Worm (Caenorhabditis elegans) whole organism, L1 larva: ENCODE data around the gene Y36E3A.2.

Experiments used
- C04F5.9 ChIP-seq: sonication (generic microtip); optimal IDR thresholded peaks from 2 replicates; lab custom pipeline; 2016; ENCODE audit warnings: missing genetic modification characterization, missing compliant biosample characterization
- C34B4.2 ChIP-seq: sonication (generic microtip); optimal IDR thresholded peaks from 2 replicates; lab custom pipeline; 2017; ENCODE audit warnings: mild to moderate bottlenecking, missing genetic modification characterization, missing compliant biosample characterization
- F16B12.6 ChIP-seq: fragments of 150-350 bp; optimal IDR thresholded peaks from 2 replicates; lab custom pipeline; 2014; ENCODE audit warnings: missing biosample characterization, missing genetic modification characterization
- aha-1 ChIP-seq: fragments of 150-350 bp; optimal IDR thresholded peaks from 2 replicates; lab custom pipeline; 2014; ENCODE audit warnings: missing biosample characterization, missing genetic modification characterization
- alr-1 ChIP-seq: fragments of 200-800 bp; sonication (Bioruptor generic); optimal IDR thresholded peaks from 2 replicates; lab custom pipeline; 2018; ENCODE audit warnings: borderline replicate concordance, mild to moderate bottlenecking, missing genetic modification characterization, missing compliant biosample characterization
- aly-2 ChIP-seq: fragments of 150-350 bp; optimal IDR thresholded peaks from 2 replicates; lab custom pipeline; 2014; ENCODE audit warnings: missing biosample characterization, missing genetic modification characterization
- ceh-63 ChIP-seq: fragments of 200-800 bp; sonication (Bioruptor generic); optimal IDR thresholded peaks from 2 replicates; lab custom pipeline; 2018; ENCODE audit warnings: mild to moderate bottlenecking, missing genetic modification characterization, missing compliant biosample characterization
- ces-1 ChIP-seq: fragments of 150-350 bp; optimal IDR thresholded peaks from 2 replicates; lab custom pipeline; 2014; ENCODE audit warnings: missing biosample characterization, missing genetic modification reagents, missing genetic modification characterization
- dpl-1 ChIP-seq, 3 experiments: fragments of 150-350 bp in 2 of 3; sonication (generic microtip) in 1 of 3; optimal IDR thresholded peaks; 2 replicates each; lab custom pipeline; 2014 to 2017; ENCODE audit warnings: missing biosample characterization in 3 of 3, missing genetic modification characterization in 3 of 3, missing genetic modification reagents in 3 of 3
- dsc-1 ChIP-seq: sonication (generic microtip); optimal IDR thresholded peaks from 2 replicates; lab custom pipeline; 2016; ENCODE audit warnings: mild to moderate bottlenecking, missing genetic modification characterization, missing compliant biosample characterization
- efl-1 ChIP-seq, 4 experiments: fragments of 150-350 bp; optimal IDR thresholded peaks in 3 of 4; peaks in 1 of 4; 1 replicate in 1 of 4; 2 replicates in 3 of 4; lab custom pipeline; 2014; ENCODE audit warnings: missing biosample characterization in 2 of 4, missing genetic modification characterization in 2 of 4, missing genetic modification reagents in 2 of 4
- efl-3 ChIP-seq: fragments of 200-800 bp; sonication (Bioruptor generic); optimal IDR thresholded peaks from 2 replicates; lab custom pipeline; 2018; ENCODE audit warnings: mild to moderate bottlenecking, missing genetic modification characterization, missing compliant biosample characterization
- elt-3 ChIP-seq, 6 experiments: fragments of 150-350 bp in 1 of 6; sonication (generic microtip); optimal IDR thresholded peaks; 2 replicates each; lab custom pipeline; 2017 to 2018; ENCODE audit warnings: missing biosample characterization in 6 of 6, missing genetic modification characterization in 6 of 6, inconsistent platforms in 1 of 6
- hpl-2 ChIP-seq: fragments of 150-350 bp; optimal IDR thresholded peaks from 2 replicates; lab custom pipeline; 2014; ENCODE audit warnings: missing biosample characterization, missing genetic modification reagents, missing genetic modification characterization
- isw-1 ChIP-seq: fragments of 200-800 bp; sonication (Bioruptor generic); IDR thresholded peaks from 2 replicates; pipeline ENCODE4 v1.3.6; 2022; ENCODE audit warnings: missing genetic modification characterization, missing compliant biosample characterization
- lir-3 ChIP-seq: sonication (generic microtip); optimal IDR thresholded peaks from 2 replicates; lab custom pipeline; 2016; ENCODE audit warnings: mild to moderate bottlenecking, missing genetic modification characterization, moderate library complexity, missing compliant biosample characterization; ENCODE audit not compliant: poor library complexity
- lsy-2 ChIP-seq, 2 experiments: fragments of 150-350 bp; optimal IDR thresholded peaks; 2 replicates each; lab custom pipeline; 2014; ENCODE audit warnings: missing biosample characterization in 2 of 2, missing genetic modification characterization in 2 of 2
- mab-9 ChIP-seq: fragments of 200-800 bp; sonication (Bioruptor generic); IDR thresholded peaks from 2 replicates; pipeline ENCODE4 v1.3.6; 2022; ENCODE audit warnings: missing genetic modification reagents, missing genetic modification characterization, missing compliant biosample characterization
- mep-1 ChIP-seq: fragments of 150-350 bp; optimal IDR thresholded peaks from 2 replicates; lab custom pipeline; 2014; ENCODE audit warnings: missing biosample characterization, missing genetic modification characterization
- nhr-12 ChIP-seq: sonication (generic microtip); optimal IDR thresholded peaks from 2 replicates; lab custom pipeline; 2017; ENCODE audit warnings: missing biosample characterization, missing genetic modification characterization
- nhr-19 ChIP-seq: fragments of 200-800 bp; sonication (Bioruptor generic); conservative IDR thresholded peaks from 2 replicates; pipeline ENCODE4 v1.3.6; 2022; ENCODE audit warnings: missing genetic modification characterization, missing compliant biosample characterization
- nhr-28 ChIP-seq: fragments of 150-350 bp; optimal IDR thresholded peaks from 2 replicates; lab custom pipeline; 2014; ENCODE audit warnings: missing biosample characterization, missing genetic modification characterization
- nhr-47 ChIP-seq: sonication (generic microtip); optimal IDR thresholded peaks from 2 replicates; lab custom pipeline; 2016; ENCODE audit warnings: mild to moderate bottlenecking, missing genetic modification characterization, moderate library complexity, missing compliant biosample characterization
- nhr-71 ChIP-seq: sonication (generic microtip); optimal IDR thresholded peaks from 2 replicates; lab custom pipeline; 2016; ENCODE audit warnings: mild to moderate bottlenecking, missing genetic modification characterization, moderate library complexity, missing compliant biosample characterization
- nhr-76 ChIP-seq: sonication (generic microtip); optimal IDR thresholded peaks from 2 replicates; lab custom pipeline; 2017; ENCODE audit warnings: missing biosample characterization, missing genetic modification characterization
- nhr-84 ChIP-seq: sonication (generic microtip); optimal IDR thresholded peaks from 2 replicates; lab custom pipeline; 2017; ENCODE audit warnings: missing biosample characterization, missing genetic modification characterization
- nhr-85 ChIP-seq: sonication (generic microtip); peaks from one replicate; lab custom pipeline; 2016; ENCODE audit warnings: missing genetic modification characterization, inconsistent platforms, missing compliant biosample characterization
- pax-3 ChIP-seq: fragments of 200-800 bp; sonication (Bioruptor generic); optimal IDR thresholded peaks from 2 replicates; lab custom pipeline; 2018; ENCODE audit warnings: mild to moderate bottlenecking, missing genetic modification characterization, moderate library complexity, missing compliant biosample characterization
- sox-4 ChIP-seq: sonication (generic microtip); optimal IDR thresholded peaks from 2 replicates; lab custom pipeline; 2016; ENCODE audit warnings: missing genetic modification characterization, missing compliant biosample characterization
- sup-37 ChIP-seq: fragments of 200-800 bp; sonication (Bioruptor generic); optimal IDR thresholded peaks from 2 replicates; lab custom pipeline; 2018; ENCODE audit warnings: mild to moderate bottlenecking, missing genetic modification characterization, missing compliant biosample characterization
- tbx-2 ChIP-seq: sonication (generic microtip); optimal IDR thresholded peaks from 2 replicates; lab custom pipeline; 2016; ENCODE audit warnings: missing genetic modification characterization, missing compliant biosample characterization
- unc-62 ChIP-seq: fragments of 150-350 bp; optimal IDR thresholded peaks from 2 replicates; lab custom pipeline; 2014; ENCODE audit warnings: missing biosample characterization, missing genetic modification reagents, missing genetic modification characterization
- unc-86 ChIP-seq: sonication (generic microtip); optimal IDR thresholded peaks from 2 replicates; lab custom pipeline; 2016; ENCODE audit warnings: missing genetic modification characterization, missing compliant biosample characterization
- unc-98 ChIP-seq: fragments of 200-800 bp; sonication (Bioruptor generic); IDR thresholded peaks from 2 replicates; pipeline ENCODE4 v1.3.6; 2022; ENCODE audit warnings: missing genetic modification characterization, missing compliant biosample characterization
- zip-4 ChIP-seq: fragments of 200-800 bp; sonication (Bioruptor generic); optimal IDR thresholded peaks from 2 replicates; lab custom pipeline; 2018; ENCODE audit warnings: mild to moderate bottlenecking, missing genetic modification characterization, moderate library complexity, missing compliant biosample characterization
- ztf-4 ChIP-seq: fragments of 150-350 bp; optimal IDR thresholded peaks from 2 replicates; lab custom pipeline; 2014; ENCODE audit warnings: missing biosample characterization, missing genetic modification characterization

The Y36E3A.2 gene

ce11 chrV:15415951-15416350 is 9.9 kb upstream of the Y36E3A.2 start, which contains the start of gene srh-265:
Gene srh-265, plus strand, starts transcription at chrV:15416251.
- TF ChIP-seq aha-1 (tag; lab: Kevin White, UChicago) (no peak), sox-4 (tag; lab: Kevin White, UChicago) (no peak), mab-9 (GFP tag; lab: Robert Waterston, UW) (no peak), unc-86 (tag; lab: Kevin White, UChicago) (no peak), lsy-2 (tag; optimal IDR thresholded peaks at IDR 0.05; lab: Kevin White, UChicago) (no peak), efl-3 (no peak), aly-2 (tag; lab: Kevin White, UChicago) (no peak)

- TF ChIP-seq lir-3 (no peak), C34B4.2 (no peak), zip-4 (GFP tag; lab: Kevin White, UChicago) (no peak), elt-3 (tag; optimal IDR thresholded peaks at IDR 0.05; lab: Kevin White, UChicago) (no peak), dsc-1 (tag; lab: Kevin White, UChicago) (no peak), C04F5.9 (tag; lab: Kevin White, UChicago) (no peak), nhr-19 (GFP tag; lab: Robert Waterston, UW) (no peak), nhr-76 (tag; lab: Kevin White, UChicago) (no peak), unc-62 (GFP tag; lab: Kevin White, UChicago) (no peak), unc-98 (GFP tag; lab: Robert Waterston, UW) (no peak), tbx-2 (tag; lab: Kevin White, UChicago) (no peak), sup-37 (GFP tag; lab: Kevin White, UChicago) (no peak), nhr-71 (tag; lab: Kevin White, UChicago) (no peak), ceh-63 (GFP tag; lab: Kevin White, UChicago) (no peak), nhr-84 (no peak), efl-3 (no peak), ces-1 (GFP tag; lab: Kevin White, UChicago) (no peak)
- TF ChIP-seq, all 84 proteins: peak for 0
Measured at ce11 chrV:15417822-15418221, 8.0 kb upstream of the Y36E3A.2 start, which contains the start of gene T06E6.10. Gene T06E6.10, plus strand, starts transcription at chrV:15418122.

ce11 chrV:15423601-15424000 is 2.2 kb upstream of the Y36E3A.2 start, which contains the start of gene fbxa-104:
Gene fbxa-104, minus strand, starts transcription at chrV:15423683.
- TF ChIP-seq nhr-12 (tag; lab: Kevin White, UChicago): no peak
- no peak for TF ChIP-seq F16B12.6 (tag; lab: Kevin White, UChicago)
- no peak for TF ChIP-seq lsy-2 (tag; optimal IDR thresholded peaks at IDR 0.05; lab: Kevin White, UChicago)
- no peak for TF ChIP-seq unc-86 (tag; lab: Kevin White, UChicago)
- TF ChIP-seq mep-1 (tag; lab: Kevin White, UChicago): no peak
- TF ChIP-seq dpl-1 (GFP tag; optimal IDR thresholded peaks at IDR 0.05; lab: Kevin White, UChicago): no peak
- TF ChIP-seq isw-1 (GFP tag; lab: Robert Waterston, UW): no peak
- TF ChIP-seq sup-37 (GFP tag; lab: Kevin White, UChicago): no peak
- no peak for TF ChIP-seq pax-3 (tag; lab: Kevin White, UChicago)
- TF ChIP-seq nhr-28 (tag; lab: Kevin White, UChicago): no peak
- TF ChIP-seq ztf-4 (tag; lab: Kevin White, UChicago): no peak
- no peak for TF ChIP-seq nhr-47 (tag; lab: Kevin White, UChicago)

DNA sequence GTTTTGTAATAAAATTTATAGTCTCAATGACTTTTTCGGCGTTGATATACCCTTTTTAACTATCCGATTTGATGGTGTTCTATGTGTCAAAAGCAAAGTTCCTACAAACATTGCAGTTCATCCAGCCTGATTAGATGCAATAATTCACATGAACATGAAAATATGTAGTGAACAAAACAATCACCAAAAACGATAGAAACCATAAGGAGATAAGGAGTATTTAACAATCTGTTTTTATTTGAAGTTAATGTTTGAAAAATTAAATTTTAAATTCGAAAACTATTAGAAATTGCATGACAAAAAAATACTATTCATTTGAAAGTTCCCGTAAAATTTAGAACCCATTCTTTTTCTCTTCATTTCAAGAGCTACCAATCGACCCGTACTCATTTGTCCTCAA is 1.1 kb downstream of the Y36E3A.2 start, which contains the start of gene fbxa-209:
Gene fbxa-209, minus strand, starts transcription at position 101 of the 400 bp plus-strand sequence.
- TF ChIP-seq nhr-85 (tag; lab: Kevin White, UChicago) (peak; percentile 13), isw-1 (GFP tag; lab: Robert Waterston, UW) (no peak), hpl-2 (GFP tag; lab: Kevin White, UChicago) (no peak), alr-1 (tag; lab: Kevin White, UChicago) (no peak), efl-1 (optimal IDR thresholded peaks at IDR 0.05; lab: Kevin White, UChicago) (no peak), efl-1 (GFP tag; optimal IDR thresholded peaks at IDR 0.05 in 1 of 2; lab: Kevin White, UChicago) (peak in 1 of 2 experiments; percentile 84)
